Fruit fly (Drosophila melanogaster) whole organism: Measurements from ENCODE around the gene CG18542.

ENCODE experiments used
- CG8478 ChIP-seq: fragments of >200 bp; optimal IDR thresholded peaks from 2 replicates; lab custom pipeline; 2018; ENCODE audit warnings: inconsistent platforms
- Dll ChIP-seq: fragments of >200 bp; optimal IDR thresholded peaks from 2 replicates; lab custom pipeline; 2017
- EcR ChIP-seq, 2 experiments: fragments of >200 bp; optimal IDR thresholded peaks; 2 replicates each; lab custom pipeline; 2017; ENCODE audit warnings: missing biosample characterization in 2 of 2, missing genetic modification characterization in 2 of 2, missing genetic modification reagents in 2 of 2
- pan ChIP-seq: fragments of >200 bp; optimal IDR thresholded peaks from 2 replicates; lab custom pipeline; 2017
- psq ChIP-seq: fragments of >200 bp; optimal IDR thresholded peaks from 2 replicates; lab custom pipeline; 2017
- usp ChIP-seq: fragments of >200 bp; optimal IDR thresholded peaks from 2 replicates; lab custom pipeline; 2017; ENCODE audit warnings: missing biosample characterization, missing genetic modification characterization, mixed read lengths

- TF ChIP-seq pan (lab: Kevin White, UChicago) (no peak), CG8478 (no peak), psq (lab: Kevin White, UChicago) (no peak), EcR (GFP tag; optimal IDR thresholded peaks at IDR 0.05; lab: Kevin White, UChicago) (no peak), Dll (no peak), usp (GFP tag; lab: Kevin White, UChicago) (no peak)
Measured at dm6 chr3R:9665405-9665804, 20.2 kb upstream of the CG18542 start.
